Worm (Caenorhabditis elegans) whole organism, L1 larva: ENCODE results near the gene hex-3.
A peak's percentile ranks its signal among the peaks of the same experiment; 100 is the strongest.

Source experiments
- C04F5.9 ChIP-seq: sonication (generic microtip); optimal IDR thresholded peaks from 2 replicates; lab custom pipeline; 2016; ENCODE audit warnings: missing genetic modification characterization, missing compliant biosample characterization
- dpl-1 ChIP-seq, 3 experiments: fragments of 150-350 bp in 2 of 3; sonication (generic microtip) in 1 of 3; optimal IDR thresholded peaks; 2 replicates each; lab custom pipeline; 2014 to 2017; ENCODE audit warnings: missing biosample characterization in 3 of 3, missing genetic modification characterization in 3 of 3, missing genetic modification reagents in 3 of 3
- lin-39 ChIP-seq: fragments of 150-350 bp; optimal IDR thresholded peaks from 2 replicates; lab custom pipeline; 2014; ENCODE audit warnings: missing biosample characterization, missing genetic modification reagents, missing genetic modification characterization
- nhr-11 ChIP-seq: fragments of 150-350 bp; optimal IDR thresholded peaks from 2 replicates; lab custom pipeline; 2014; ENCODE audit warnings: missing biosample characterization, missing genetic modification characterization
- pag-3 ChIP-seq: sonication (generic microtip); optimal IDR thresholded peaks from 2 replicates; lab custom pipeline; 2017; ENCODE audit warnings: missing genetic modification characterization, mild to moderate bottlenecking, missing compliant biosample characterization, antibody characterized with exemption, borderline replicate concordance; ENCODE audit not compliant: insufficient read depth
- pqm-1 ChIP-seq: sonication (generic microtip); optimal IDR thresholded peaks from 3 replicates; lab custom pipeline; 2017; ENCODE audit warnings: missing biosample characterization, missing genetic modification characterization
- tbx-2 ChIP-seq: sonication (generic microtip); optimal IDR thresholded peaks from 2 replicates; lab custom pipeline; 2016; ENCODE audit warnings: missing genetic modification characterization, missing compliant biosample characterization
- unc-130 ChIP-seq: fragments of 150-350 bp; optimal IDR thresholded peaks from 2 replicates; lab custom pipeline; 2017; ENCODE audit warnings: missing biosample characterization, missing genetic modification characterization, inconsistent platforms
- ztf-11 ChIP-seq, 2 experiments: sonication (generic microtip); optimal IDR thresholded peaks; 2 replicates each; lab custom pipeline; 2016 to 2017; ENCODE audit warnings: missing genetic modification characterization in 2 of 2, missing biosample characterization in 1 of 2, missing compliant biosample characterization in 1 of 2
- ztf-4 ChIP-seq: fragments of 150-350 bp; optimal IDR thresholded peaks from 2 replicates; lab custom pipeline; 2014; ENCODE audit warnings: missing biosample characterization, missing genetic modification characterization

DNA sequence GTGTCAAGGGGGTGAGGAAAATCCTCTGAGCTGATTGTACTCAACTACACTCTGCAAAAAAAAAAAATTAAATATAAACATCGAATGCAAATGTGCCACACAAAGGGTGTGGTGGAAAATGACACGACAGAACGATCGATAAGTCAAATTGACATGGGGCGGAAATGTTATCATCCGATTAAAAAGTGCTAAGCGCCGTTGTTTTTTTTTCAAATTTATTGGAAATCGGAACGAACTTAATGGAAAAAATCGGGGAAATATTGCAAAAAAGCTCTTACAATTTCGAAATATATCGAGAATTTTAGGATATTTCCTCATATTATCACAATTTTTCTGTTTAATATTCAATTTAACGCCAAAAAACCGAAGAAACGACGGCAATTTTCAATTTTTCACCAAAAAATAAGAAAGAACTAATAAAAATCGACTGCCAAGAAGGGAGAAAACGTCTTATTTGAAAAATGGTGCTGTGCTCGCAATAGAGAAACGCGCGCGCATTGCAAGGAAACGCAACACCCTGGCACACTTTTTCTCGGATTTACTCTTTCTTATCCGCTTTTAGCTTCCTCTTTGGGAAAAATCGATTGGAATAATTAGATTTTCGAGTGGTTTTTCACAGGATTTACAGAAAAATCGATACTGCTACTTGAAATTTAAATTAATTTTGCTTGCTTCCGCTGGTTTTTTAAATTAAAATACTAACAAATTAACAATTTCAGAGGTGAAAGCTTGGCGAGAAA, 19.8 kb downstream of the hex-3 start, which contains the start of the genes cey-4 and vps-50:
- TF ChIP-seq C04F5.9 (tag; lab: Kevin White, UChicago) (no peak), ztf-4 (no peak), unc-130 (tag; lab: Kevin White, UChicago) (no peak), pqm-1 (tag; lab: Kevin White, UChicago) (no peak), tbx-2 (tag; lab: Kevin White, UChicago) (no peak), ztf-11 (tag; optimal IDR thresholded peaks at IDR 0.05; lab: Kevin White, UChicago) (no peak), lin-39 (no peak), dpl-1 (GFP tag; optimal IDR thresholded peaks at IDR 0.05; lab: Kevin White, UChicago) (peak; percentile 28 to 66 (median 47)), nhr-11 (tag; lab: Kevin White, UChicago) (no peak), pag-3 (tag; lab: Kevin White, UChicago) (no peak)
